Worm (Caenorhabditis elegans): ENCODE results near the gene F13A7.1.

Gene F13A7.1

DNA sequence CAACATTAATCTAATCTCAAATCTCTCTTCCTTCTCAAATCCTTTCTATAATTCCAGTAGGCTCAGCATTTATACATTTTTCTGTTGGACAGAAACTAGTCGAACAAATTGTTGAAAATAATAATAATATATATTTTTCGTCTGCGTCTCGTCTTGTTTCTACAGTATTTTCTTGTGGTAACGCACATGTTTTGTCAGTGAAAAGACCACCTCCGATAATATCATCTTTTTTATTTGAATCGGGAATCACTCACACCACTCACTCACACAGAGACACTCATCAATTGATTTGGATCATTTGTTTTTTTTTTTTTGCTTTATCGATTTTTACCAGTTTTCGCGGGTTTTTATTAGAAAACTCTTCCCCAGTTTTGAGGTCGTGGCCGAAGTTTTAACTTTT is 23.1 kb downstream of the F13A7.1 start:
- TF ChIP-seq C04F5.9 (tag; optimal IDR thresholded peaks at IDR 0.05) = no peak
- peak in 1 of 2 experiments; percentile 14 for TF ChIP-seq lsy-2 (tag; optimal IDR thresholded peaks at IDR 0.05)
- TF ChIP-seq mef-2 (tag; optimal IDR thresholded peaks at IDR 0.05) = no peak
- no peak for TF ChIP-seq swsn-7 (tag; optimal IDR thresholded peaks at IDR 0.05)
- no peak for TF ChIP-seq hlh-4 (tag; optimal IDR thresholded peaks at IDR 0.05)
- no peak for TF ChIP-seq tbx-2 (tag; optimal IDR thresholded peaks at IDR 0.05)
- peak; percentile 18 for TF ChIP-seq snu-23 (GFP tag; optimal IDR thresholded peaks at IDR 0.05)
- TF ChIP-seq vab-15 (tag; optimal IDR thresholded peaks at IDR 0.05) = no peak
- no peak for TF ChIP-seq mdl-1 (tag; optimal IDR thresholded peaks at IDR 0.05)
- peak; percentile 18 for TF ChIP-seq nhr-85 (tag)
- no peak for TF ChIP-seq nhr-90 (tag; optimal IDR thresholded peaks at IDR 0.05; ENCODE audit: poor library complexity)
- no peak for TF ChIP-seq unc-130 (tag; optimal IDR thresholded peaks at IDR 0.05)
- peak in 1 of 6 experiments; percentile 31 for TF ChIP-seq elt-3 (tag; optimal IDR thresholded peaks at IDR 0.05)
- TF ChIP-seq lin-14 (GFP tag; optimal IDR thresholded peaks at IDR 0.05) = peak; percentile 52
- TF ChIP-seq nhr-12 (tag; optimal IDR thresholded peaks at IDR 0.05) = no peak
- TF ChIP-seq efl-3 (GFP tag; optimal IDR thresholded peaks at IDR 0.05) = no peak
- no peak for TF ChIP-seq nhr-28 (tag; optimal IDR thresholded peaks at IDR 0.05)
- no peak for TF ChIP-seq irx-1 (tag; optimal IDR thresholded peaks at IDR 0.05)
- TF ChIP-seq C34B4.2 (tag; optimal IDR thresholded peaks at IDR 0.05) = no peak
- no peak for TF ChIP-seq ceh-88 (GFP tag; IDR thresholded peaks at IDR 0.05)
- TF ChIP-seq fkh-8 (tag; optimal IDR thresholded peaks at IDR 0.05) = no peak
- no peak for TF ChIP-seq nhr-20 (tag; optimal IDR thresholded peaks at IDR 0.05)
- no peak for TF ChIP-seq isw-1 (GFP tag; IDR thresholded peaks at IDR 0.05)
- TF ChIP-seq lin-13 (GFP tag; optimal IDR thresholded peaks at IDR 0.05) = no peak
- TF ChIP-seq nhr-84 (tag; optimal IDR thresholded peaks at IDR 0.05) = no peak
- no peak for TF ChIP-seq pag-3 (tag; optimal IDR thresholded peaks at IDR 0.05; ENCODE audit: borderline replicate concordance, insufficient read depth)
- TF ChIP-seq ceh-63 (GFP tag; optimal IDR thresholded peaks at IDR 0.05) = no peak
- no peak for TF ChIP-seq nhr-19 (GFP tag; conservative IDR thresholded peaks at IDR 0.05)
- TF ChIP-seq mep-1 (tag; optimal IDR thresholded peaks at IDR 0.05) = peak; percentile 40
- TF ChIP-seq pax-3 (tag; optimal IDR thresholded peaks at IDR 0.05) = no peak
- TF ChIP-seq tlp-1 (tag; optimal IDR thresholded peaks at IDR 0.05) = no peak
- TF ChIP-seq F16B12.6 (tag; optimal IDR thresholded peaks at IDR 0.05) = no peak
- TF ChIP-seq sup-37 (GFP tag; optimal IDR thresholded peaks at IDR 0.05) = no peak
- no peak for TF ChIP-seq mab-9 (GFP tag; IDR thresholded peaks at IDR 0.05)
- peak; percentile 44 for TF ChIP-seq skn-1 (tag; optimal IDR thresholded peaks at IDR 0.05)
- no peak for TF ChIP-seq pqm-1 (tag; optimal IDR thresholded peaks at IDR 0.05)
- peak; percentile 55 for TF ChIP-seq blmp-1 (tag; optimal IDR thresholded peaks at IDR 0.05)
- TF ChIP-seq egl-13 (tag; optimal IDR thresholded peaks at IDR 0.05) = no peak
- TF ChIP-seq C16A3.4 (tag; optimal IDR thresholded peaks at IDR 0.05) = no peak
- no peak for TF ChIP-seq ceh-90 (tag; optimal IDR thresholded peaks at IDR 0.05)
- peak in 1 of 2 experiments; percentile 6 for TF ChIP-seq lin-35 (GFP tag; optimal IDR thresholded peaks at IDR 0.05)
- no peak for TF ChIP-seq nhr-237 (tag; optimal IDR thresholded peaks at IDR 0.05)

ce11 chrV:16352282-16352681 is 25.5 kb downstream of the F13A7.1 start:
- peak in 1 of 2 experiments; percentile 50 for TF ChIP-seq mdl-1 (tag; optimal IDR thresholded peaks at IDR 0.05)
- peak; percentile 43 for TF ChIP-seq nhr-20 (tag; optimal IDR thresholded peaks at IDR 0.05)
- TF ChIP-seq lin-13 (GFP tag; optimal IDR thresholded peaks at IDR 0.05) = no peak
- TF ChIP-seq ceh-8 (GFP tag; optimal IDR thresholded peaks at IDR 0.05) = no peak
- 0 out of 2 replicates have a peak, but pooled peaks have one; percentile 28 for TF ChIP-seq nhr-19 (GFP tag; conservative IDR thresholded peaks at IDR 0.05)
- TF ChIP-seq mep-1 (tag; optimal IDR thresholded peaks at IDR 0.05) = peak; percentile 39
- TF ChIP-seq dpl-1 (GFP tag; optimal IDR thresholded peaks at IDR 0.05) = peak in 1 of 3 experiments; percentile 13
- no peak for TF ChIP-seq Y116A8C.19 (tag; optimal IDR thresholded peaks at IDR 0.05; ENCODE audit: borderline replicate concordance)
- peak; percentile 36 for TF ChIP-seq nhr-85 (tag)
- no peak for TF ChIP-seq nhr-90 (tag; optimal IDR thresholded peaks at IDR 0.05; ENCODE audit: poor library complexity)
- TF ChIP-seq sup-37 (GFP tag; optimal IDR thresholded peaks at IDR 0.05) = no peak
- TF ChIP-seq dsc-1 (tag; optimal IDR thresholded peaks at IDR 0.05) = peak; percentile 51
- no peak for TF ChIP-seq egl-13 (tag; optimal IDR thresholded peaks at IDR 0.05)
- TF ChIP-seq sox-4 (tag; optimal IDR thresholded peaks at IDR 0.05) = no peak
- TF ChIP-seq rnt-1 (tag; optimal IDR thresholded peaks at IDR 0.05) = peak; percentile 67
- peak; percentile 58 for TF ChIP-seq nhr-71 (tag; optimal IDR thresholded peaks at IDR 0.05)
- no peak for TF ChIP-seq lir-3 (tag; optimal IDR thresholded peaks at IDR 0.05; ENCODE audit: poor library complexity)
- TF ChIP-seq irx-1 (tag; optimal IDR thresholded peaks at IDR 0.05) = no peak
- no peak for TF ChIP-seq isw-1 (GFP tag; IDR thresholded peaks at IDR 0.05)
- no peak for TF ChIP-seq grh-1 (GFP tag; IDR thresholded peaks at IDR 0.05)
- no peak for TF ChIP-seq tlp-1 (tag; optimal IDR thresholded peaks at IDR 0.05)
- no peak for TF ChIP-seq unc-86 (tag; optimal IDR thresholded peaks at IDR 0.05)
- peak in 1 of 2 experiments; percentile 61 for TF ChIP-seq lin-35 (GFP tag; optimal IDR thresholded peaks at IDR 0.05)
- TF ChIP-seq swsn-7 (tag; optimal IDR thresholded peaks at IDR 0.05) = no peak

All from whole organism, L1 larva.